Worm (Caenorhabditis elegans) whole organism, L1 larva: Measurements from ENCODE around the gene isp-1.

ENCODE experiments used
- ceh-82 ChIP-seq, 3 experiments: fragments of 150-350 bp in 1 of 3; sonication (generic microtip) in 2 of 3; optimal IDR thresholded peaks; 2 replicates each; lab custom pipeline; 2014 to 2017; ENCODE audit warnings: missing biosample characterization in 3 of 3, missing genetic modification characterization in 3 of 3
- dpl-1 ChIP-seq, 3 experiments: fragments of 150-350 bp in 2 of 3; sonication (generic microtip) in 1 of 3; optimal IDR thresholded peaks; 2 replicates each; lab custom pipeline; 2014 to 2017; ENCODE audit warnings: missing biosample characterization in 3 of 3, missing genetic modification characterization in 3 of 3, missing genetic modification reagents in 3 of 3
- elt-3 ChIP-seq, 6 experiments: fragments of 150-350 bp in 1 of 6; sonication (generic microtip); optimal IDR thresholded peaks; 2 replicates each; lab custom pipeline; 2017 to 2018; ENCODE audit warnings: missing biosample characterization in 6 of 6, missing genetic modification characterization in 6 of 6, inconsistent platforms in 1 of 6
- lir-3 ChIP-seq: sonication (generic microtip); optimal IDR thresholded peaks from 2 replicates; lab custom pipeline; 2016; ENCODE audit warnings: mild to moderate bottlenecking, missing genetic modification characterization, moderate library complexity, missing compliant biosample characterization; ENCODE audit not compliant: poor library complexity
- nhr-84 ChIP-seq: sonication (generic microtip); optimal IDR thresholded peaks from 2 replicates; lab custom pipeline; 2017; ENCODE audit warnings: missing biosample characterization, missing genetic modification characterization

- TF ChIP-seq elt-3 (tag; optimal IDR thresholded peaks at IDR 0.05; lab: Kevin White, UChicago) = no peak
- TF ChIP-seq lir-3 (tag; lab: Kevin White, UChicago) = no peak
- TF ChIP-seq nhr-84 (tag; lab: Kevin White, UChicago) = no peak
- no peak for TF ChIP-seq dpl-1 (GFP tag; optimal IDR thresholded peaks at IDR 0.05; lab: Kevin White, UChicago)
- TF ChIP-seq ceh-82 (tag; optimal IDR thresholded peaks at IDR 0.05; lab: Kevin White, UChicago) = no peak
These were observed 28.4 kb downstream of the isp-1 start, which contains the start of gene rabs-5 for ce11 chrIV:8107502-8107901.
